Fruit fly (Drosophila melanogaster) whole organism, embryonic: Measurements from ENCODE around the gene alpha-PheRS.
A peak's percentile ranks its signal among the peaks of the same experiment; 100 is the strongest.

Source experiments
- Bteb2 ChIP-seq: fragments of 200-800 bp; sonication (Bioruptor generic); optimal IDR thresholded peaks from 2 replicates; lab custom pipeline; 2016; ENCODE audit warnings: missing biosample characterization, missing genetic modification characterization
- CG11695 ChIP-seq: fragments of 200-800 bp; sonication (Bioruptor generic); IDR thresholded peaks from 3 replicates; pipeline ENCODE4 v1.3.6; 2022; ENCODE audit warnings: missing biosample characterization, missing genetic modification characterization
- CG11723 ChIP-seq: fragments of 200-800 bp; sonication (Bioruptor generic); optimal IDR thresholded peaks from 2 replicates; lab custom pipeline; 2017; ENCODE audit warnings: missing biosample characterization, mild to moderate bottlenecking, missing genetic modification characterization
- CG14014 ChIP-seq: fragments of 200-800 bp; sonication (Bioruptor generic); IDR thresholded peaks from 2 replicates; pipeline ENCODE4 v1.3.6; 2022; ENCODE audit warnings: missing biosample characterization, missing genetic modification characterization
- CG14441 ChIP-seq: fragments of 200-800 bp; sonication (Bioruptor generic); IDR thresholded peaks from 2 replicates; pipeline ENCODE4 v1.3.6; 2022; ENCODE audit warnings: missing biosample characterization, missing genetic modification characterization
- CG14965 ChIP-seq: fragments of 200-800 bp; sonication (Bioruptor generic); optimal IDR thresholded peaks from 2 replicates; lab custom pipeline; 2016; ENCODE audit warnings: missing biosample characterization, missing genetic modification characterization, borderline replicate concordance
- CG1602 ChIP-seq: fragments of 200-800 bp; sonication (Bioruptor generic); optimal IDR thresholded peaks from 3 replicates; lab custom pipeline; 2016; ENCODE audit warnings: missing biosample characterization, missing genetic modification characterization
- CG17802 ChIP-seq: fragments of 200-800 bp; sonication (Bioruptor generic); optimal IDR thresholded peaks from 2 replicates; lab custom pipeline; 2018; ENCODE audit warnings: missing biosample characterization, mild to moderate bottlenecking, missing genetic modification characterization, moderate library complexity
- CG17912 ChIP-seq: fragments of 200-800 bp; sonication (Bioruptor generic); optimal IDR thresholded peaks from 2 replicates; lab custom pipeline; 2018; ENCODE audit warnings: missing biosample characterization, mild to moderate bottlenecking, missing genetic modification characterization
- CG2875 ChIP-seq: fragments of 200-800 bp; sonication (Bioruptor generic); optimal IDR thresholded peaks from 2 replicates; lab custom pipeline; 2017; ENCODE audit warnings: missing biosample characterization, mild to moderate bottlenecking, missing genetic modification characterization, missing genetic modification reagents
- CG31224 ChIP-seq: fragments of 200-800 bp; sonication (Bioruptor generic); IDR thresholded peaks from 2 replicates; pipeline ENCODE4 v1.3.6; 2022; ENCODE audit warnings: missing biosample characterization, missing genetic modification characterization
- CG31441 ChIP-seq: fragments of 200-800 bp; sonication (Bioruptor generic); IDR thresholded peaks from 2 replicates; pipeline ENCODE4 v1.3.6; 2022; ENCODE audit warnings: missing biosample characterization, missing genetic modification characterization
- CG32532 ChIP-seq: fragments of 200-800 bp; sonication (Bioruptor generic); IDR thresholded peaks from 2 replicates; pipeline ENCODE4 v1.3.6; 2022; ENCODE audit warnings: missing biosample characterization, missing genetic modification characterization
- CG32767 ChIP-seq: fragments of 200-800 bp; sonication (Bioruptor generic); IDR thresholded peaks from 2 replicates; pipeline ENCODE4 v1.3.6; 2022; ENCODE audit warnings: missing biosample characterization, missing genetic modification characterization
- CG8290 ChIP-seq, 3 experiments: fragments of 200-800 bp; sonication (Bioruptor generic); optimal IDR thresholded peaks; 2 replicates each; lab custom pipeline; 2016 to 2019; ENCODE audit warnings: missing biosample characterization in 3 of 3, missing genetic modification characterization in 3 of 3, mild to moderate bottlenecking in 2 of 3, moderate library complexity in 1 of 3
- CG9797 ChIP-seq: fragments of 200-800 bp; sonication (Bioruptor generic); optimal IDR thresholded peaks from 3 replicates; lab custom pipeline; 2018; ENCODE audit warnings: missing biosample characterization, mild to moderate bottlenecking, missing genetic modification characterization
- Dref ChIP-seq: fragments of 200-800 bp; sonication (Bioruptor generic); IDR thresholded peaks from 2 replicates; pipeline ENCODE4 v1.3.6; 2022; ENCODE audit warnings: missing biosample characterization, missing genetic modification characterization
- E2f1 ChIP-seq: fragments of 200-800 bp; sonication (Bioruptor generic); IDR thresholded peaks from 2 replicates; pipeline ENCODE4 v1.3.6; 2022; ENCODE audit warnings: missing biosample characterization, missing genetic modification characterization
- Ets65A ChIP-seq: fragments of 200-800 bp; sonication (Bioruptor generic); peaks from one replicate; lab custom pipeline; 2016; ENCODE audit warnings: missing biosample characterization, missing genetic modification characterization
- Fer1 ChIP-seq: fragments of 200-800 bp; sonication (Bioruptor generic); optimal IDR thresholded peaks from 2 replicates; lab custom pipeline; 2017; ENCODE audit warnings: missing biosample characterization, mild to moderate bottlenecking, missing genetic modification characterization
- Lpt ChIP-seq: fragments of >200 bp; optimal IDR thresholded peaks from 2 replicates; lab custom pipeline; 2018; ENCODE audit warnings: missing biosample characterization, missing genetic modification characterization
- Mad ChIP-seq: fragments of 200-800 bp; sonication (Bioruptor generic); optimal IDR thresholded peaks from 2 replicates; lab custom pipeline; 2016; ENCODE audit warnings: missing biosample characterization, missing genetic modification characterization
- NK7.1 ChIP-seq: fragments of 200-800 bp; sonication (Bioruptor generic); optimal IDR thresholded peaks from 3 replicates; lab custom pipeline; 2016; ENCODE audit warnings: missing biosample characterization, missing genetic modification characterization
- PHDP ChIP-seq: fragments of 200-800 bp; sonication (Bioruptor generic); optimal IDR thresholded peaks from 3 replicates; lab custom pipeline; 2018; ENCODE audit warnings: missing biosample characterization, mild to moderate bottlenecking, missing genetic modification characterization, moderate library complexity
- Rx ChIP-seq: fragments of 200-800 bp; sonication (Bioruptor generic); IDR thresholded peaks from 2 replicates; pipeline ENCODE4 v1.3.6; 2022; ENCODE audit warnings: missing biosample characterization, missing genetic modification characterization
- Ssrp ChIP-seq: fragments of 200-800 bp; sonication (Bioruptor generic); optimal IDR thresholded peaks from 2 replicates; lab custom pipeline; 2018; ENCODE audit warnings: missing biosample characterization, mild to moderate bottlenecking, missing genetic modification characterization, moderate library complexity
- Usf ChIP-seq: fragments of 200-800 bp; sonication (Bioruptor generic); optimal IDR thresholded peaks from 2 replicates; lab custom pipeline; 2017; ENCODE audit warnings: missing genotype, missing biosample characterization, missing genetic modification characterization
- ab ChIP-seq: fragments of 200-800 bp; sonication (Bioruptor generic); optimal IDR thresholded peaks from 2 replicates; lab custom pipeline; 2016; ENCODE audit warnings: missing biosample characterization, missing genetic modification characterization
- cg ChIP-seq: fragments of 200-800 bp; sonication (Bioruptor generic); optimal IDR thresholded peaks from 3 replicates; lab custom pipeline; 2019; ENCODE audit warnings: missing biosample characterization, mild to moderate bottlenecking, missing genetic modification characterization, moderate library complexity
- crc ChIP-seq: fragments of 200-800 bp; sonication (Bioruptor generic); optimal IDR thresholded peaks from 2 replicates; lab custom pipeline; 2016; ENCODE audit warnings: missing biosample characterization, missing genetic modification characterization
- dan ChIP-seq: fragments of 200-800 bp; sonication (Bioruptor generic); IDR thresholded peaks from 2 replicates; pipeline ENCODE4 v1.3.6; 2022; ENCODE audit warnings: missing biosample characterization, missing genetic modification characterization
- danr ChIP-seq: fragments of 200-800 bp; sonication (Bioruptor generic); IDR thresholded peaks from 2 replicates; pipeline ENCODE4 v1.3.6; 2022; ENCODE audit warnings: missing biosample characterization, missing genetic modification characterization
- ewg ChIP-seq: fragments of 200-800 bp; sonication (Bioruptor generic); optimal IDR thresholded peaks from 3 replicates; lab custom pipeline; 2017; ENCODE audit warnings: mild to moderate bottlenecking, missing biosample characterization, missing genetic modification reagents, missing genetic modification characterization
- fu2 ChIP-seq: fragments of 200-800 bp; sonication (Bioruptor generic); optimal IDR thresholded peaks from 2 replicates; lab custom pipeline; 2016; ENCODE audit warnings: missing biosample characterization, missing genetic modification characterization
- hbn ChIP-seq: fragments of 200-800 bp; sonication (Bioruptor generic); IDR thresholded peaks from 2 replicates; pipeline ENCODE4 v1.3.6; 2022; ENCODE audit warnings: missing biosample characterization, missing genetic modification characterization; ENCODE audit not compliant: partially characterized antibody
- jing ChIP-seq: fragments of 200-800 bp; sonication (Bioruptor generic); optimal IDR thresholded peaks from 2 replicates; lab custom pipeline; 2018; ENCODE audit warnings: missing biosample characterization, mild to moderate bottlenecking, missing genetic modification characterization
- kay ChIP-seq: fragments of 200-800 bp; sonication (Bioruptor generic); optimal IDR thresholded peaks from 2 replicates; lab custom pipeline; 2016; ENCODE audit warnings: missing biosample characterization, missing genetic modification characterization
- nerfin-1 ChIP-seq: fragments of 200-800 bp; sonication (Bioruptor generic); optimal IDR thresholded peaks from 3 replicates; lab custom pipeline; 2019; ENCODE audit warnings: missing biosample characterization, mild to moderate bottlenecking, missing genetic modification characterization, moderate library complexity
- oc ChIP-seq: fragments of 200-800 bp; sonication (Bioruptor generic); optimal IDR thresholded peaks from 2 replicates; lab custom pipeline; 2018; ENCODE audit warnings: missing biosample characterization, mild to moderate bottlenecking, missing genetic modification characterization, moderate library complexity
- pnt ChIP-seq: fragments of 200-800 bp; sonication (Bioruptor generic); optimal IDR thresholded peaks from 3 replicates; lab custom pipeline; 2016; ENCODE audit warnings: missing biosample characterization, missing genetic modification characterization
- pros ChIP-seq: fragments of 200-800 bp; sonication (Bioruptor generic); optimal IDR thresholded peaks from 3 replicates; lab custom pipeline; 2019; ENCODE audit warnings: missing biosample characterization, mild to moderate bottlenecking, missing genetic modification characterization, moderate library complexity
- pum ChIP-seq: fragments of 200-800 bp; sonication (Bioruptor generic); optimal IDR thresholded peaks from 2 replicates; lab custom pipeline; 2016; ENCODE audit warnings: missing biosample characterization, missing genetic modification characterization
- repo ChIP-seq: fragments of 200-800 bp; sonication (Bioruptor generic); optimal IDR thresholded peaks from 2 replicates; lab custom pipeline; 2016; ENCODE audit warnings: missing biosample characterization, missing genetic modification characterization
- salm ChIP-seq: fragments of 200-800 bp; sonication (Bioruptor generic); optimal IDR thresholded peaks from 2 replicates; lab custom pipeline; 2018; ENCODE audit warnings: missing biosample characterization, mild to moderate bottlenecking, missing genetic modification characterization
- slou ChIP-seq: fragments of 200-800 bp; sonication (Bioruptor generic); optimal IDR thresholded peaks from 3 replicates; lab custom pipeline; 2016; ENCODE audit warnings: missing biosample characterization, missing genetic modification characterization
- sqz ChIP-seq: fragments of 200-800 bp; sonication (Bioruptor generic); optimal IDR thresholded peaks from 3 replicates; lab custom pipeline; 2018; ENCODE audit warnings: missing biosample characterization, mild to moderate bottlenecking, missing genetic modification characterization
- ssp ChIP-seq: fragments of 200-800 bp; sonication (Bioruptor generic); IDR thresholded peaks from 2 replicates; pipeline ENCODE4 v1.3.6; 2022; ENCODE audit warnings: missing biosample characterization, missing genetic modification characterization
- sug ChIP-seq: fragments of 200-800 bp; optimal IDR thresholded peaks from 2 replicates; lab custom pipeline; 2019; ENCODE audit warnings: missing biosample characterization, mild to moderate bottlenecking, missing genetic modification characterization, moderate library complexity
- tll ChIP-seq, 2 experiments: fragments of 200-800 bp in 1 of 2; fragments of >200 bp in 1 of 2; sonication (Bioruptor generic) in 1 of 2; optimal IDR thresholded peaks; 2 replicates each; lab custom pipeline; 2017 to 2019; ENCODE audit warnings: missing biosample characterization in 2 of 2, missing genetic modification characterization in 2 of 2, mild to moderate bottlenecking in 1 of 2, moderate library complexity in 1 of 2
- vfl ChIP-seq: fragments of 200-800 bp; sonication (Bioruptor generic); optimal IDR thresholded peaks from 2 replicates; lab custom pipeline; 2016; ENCODE audit warnings: missing biosample characterization, missing genetic modification characterization

Gene alpha-PheRS

DNA sequence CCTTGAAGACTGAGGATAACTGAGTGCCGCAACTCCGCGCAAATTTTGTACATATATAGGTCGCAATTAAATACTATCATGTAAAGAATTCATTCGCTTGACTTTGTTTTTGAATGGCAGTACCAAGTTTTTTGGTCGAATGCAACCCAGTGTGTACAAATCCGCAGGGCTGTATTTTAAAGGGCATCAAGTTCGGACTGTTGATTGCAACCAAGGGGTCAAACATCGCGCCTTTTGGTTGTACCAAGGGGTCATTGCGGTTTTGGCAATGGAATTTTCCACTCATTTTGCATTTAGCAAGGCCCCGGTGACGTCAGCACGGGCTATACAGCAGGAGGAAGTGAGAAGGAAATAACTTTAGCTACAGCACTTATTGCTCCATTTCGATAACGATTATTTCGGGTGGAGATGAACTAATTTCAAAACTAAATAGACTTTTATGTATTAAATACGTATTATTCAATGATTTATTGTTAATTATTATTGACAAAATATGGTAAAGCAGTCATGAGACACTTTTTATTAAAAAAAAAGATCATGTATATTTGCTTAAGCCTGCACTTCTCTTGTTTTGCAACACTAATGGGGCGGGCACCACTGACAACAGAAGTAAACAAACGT, 13.6 kb downstream of the alpha-PheRS start, which contains the start of gene CG10958 (continued):
- TF ChIP-seq cg (no peak), Lpt (GFP tag; lab: Kevin White, UChicago) (no peak), jing (GFP tag; lab: Kevin White, UChicago) (no peak), CG8290 (GFP tag; optimal IDR thresholded peaks at IDR 0.05; lab: Kevin White, UChicago) (peak; percentile 28), CG8290 (tag; optimal IDR thresholded peaks at IDR 0.05; lab: Kevin White, UChicago) (no peak), CG14441 (GFP tag; lab: Robert Waterston, UW) (peak; percentile 56), CG32532 (GFP tag; lab: Robert Waterston, UW) (peak; percentile 55), nerfin-1 (tag; lab: Kevin White, UChicago) (peak; percentile 1), salm (tag; lab: Kevin White, UChicago) (no peak), Mad (peak; percentile 43), CG32767 (GFP tag; lab: Robert Waterston, UW) (no peak), danr (GFP tag; lab: Robert Waterston, UW) (no peak), dan (GFP tag; lab: Robert Waterston, UW) (no peak), CG31224 (GFP tag; lab: Robert Waterston, UW) (no peak), hbn (GFP tag; lab: Robert Waterston, UW) (peak; percentile 32; the same call in 1 of the 2 replicates), CG11695 (peak; percentile 36; the same call in 1 of the 3 replicates), E2f1 (GFP tag; lab: Robert Waterston, UW) (no peak), CG11723 (GFP tag; lab: Kevin White, UChicago) (peak; percentile 11), Fer1 (peak; percentile 68), CG31441 (GFP tag; lab: Robert Waterston, UW) (peak; percentile 46), ewg (GFP tag; lab: Kevin White, UChicago) (no peak), CG14014 (no peak; the same call in 1 of the 2 replicates), CG2875 (peak; percentile 6), Ssrp (tag; lab: Kevin White, UChicago) (peak; percentile 15), NK7.1 (GFP tag; lab: Kevin White, UChicago) (no peak), CG9797 (no peak), pros (no peak), slou (GFP tag; lab: Kevin White, UChicago) (no peak), repo (GFP tag; lab: Kevin White, UChicago) (no peak), pnt (no peak), Usf (GFP tag; lab: Kevin White, UChicago) (no peak), fu2 (no peak), PHDP (tag; lab: Kevin White, UChicago) (peak; percentile 64), kay (GFP tag; lab: Kevin White, UChicago) (peak; percentile 39), sqz (GFP tag; lab: Kevin White, UChicago) (no peak), CG1602 (GFP tag; lab: Kevin White, UChicago) (peak; percentile 47), ab (GFP tag; lab: Kevin White, UChicago) (no peak), Bteb2 (GFP tag; lab: Kevin White, UChicago) (peak; percentile 1), ssp (peak; percentile 38; the same call in 1 of the 2 replicates), tll (GFP tag; optimal IDR thresholded peaks at IDR 0.05; lab: Kevin White, UChicago) (peak in 1 of 2 experiments; percentile 3), Ets65A (GFP tag; lab: Kevin White, UChicago) (peak; percentile 34), CG14965 (GFP tag; lab: Kevin White, UChicago) (no peak), Dref (GFP tag; lab: Robert Waterston, UW) (peak; percentile 59), vfl (GFP tag; lab: Kevin White, UChicago) (peak; percentile 42), oc (tag; lab: Kevin White, UChicago) (no peak), crc (GFP tag; lab: Kevin White, UChicago) (no peak), Rx (GFP tag; lab: Robert Waterston, UW) (0 out of 2 replicates have a peak, but pooled peaks have one; percentile 30), sug (tag; lab: Kevin White, UChicago) (peak; percentile 59), CG17912 (no peak), pum (peak; percentile 7), CG17802 (no peak)
